Fruit fly (Drosophila melanogaster) whole organism, prepupa: Measurements from ENCODE around the gene CG14694.

Experiments
- Blimp-1 ChIP-seq: fragments of 200-800 bp; sonication (Bioruptor generic); optimal IDR thresholded peaks from 3 replicates; lab custom pipeline; 2017; ENCODE audit warnings: missing biosample characterization, missing genetic modification characterization, mild to moderate bottlenecking, moderate library complexity, missing genetic modification reagents
- CG11294 ChIP-seq: fragments of 200-800 bp; sonication (Bioruptor generic); IDR thresholded peaks from 2 replicates; pipeline ENCODE4 v1.3.6; 2022; ENCODE audit warnings: missing biosample characterization, missing genetic modification characterization
- CG11902 ChIP-seq: fragments of 200-800 bp; sonication (Bioruptor generic); optimal IDR thresholded peaks from 3 replicates; lab custom pipeline; 2016; ENCODE audit warnings: missing biosample characterization, missing genetic modification characterization
- CG16779 ChIP-seq: fragments of 200-800 bp; sonication (Bioruptor generic); optimal IDR thresholded peaks from 3 replicates; lab custom pipeline; 2017; ENCODE audit warnings: missing biosample characterization, mild to moderate bottlenecking, missing genetic modification characterization
- CG31627 ChIP-seq: fragments of 200-800 bp; sonication (Bioruptor generic); optimal IDR thresholded peaks from 3 replicates; lab custom pipeline; 2016; ENCODE audit warnings: missing biosample characterization, missing genetic modification characterization
- CG32006 ChIP-seq: fragments of 200-800 bp; sonication (Bioruptor generic); optimal IDR thresholded peaks from 3 replicates; lab custom pipeline; 2017; ENCODE audit warnings: missing biosample characterization, mild to moderate bottlenecking, missing genetic modification characterization
- CG4318 ChIP-seq: fragments of 200-800 bp; sonication (Bioruptor generic); optimal IDR thresholded peaks from 3 replicates; lab custom pipeline; 2017; ENCODE audit warnings: missing biosample characterization, mild to moderate bottlenecking, missing genetic modification characterization
- CG6854 ChIP-seq: fragments of 200-800 bp; sonication (Bioruptor generic); optimal IDR thresholded peaks from 2 replicates; lab custom pipeline; 2017; ENCODE audit warnings: missing biosample characterization, mild to moderate bottlenecking, missing genetic modification characterization
- CG8632 ChIP-seq: fragments of 200-800 bp; sonication (Bioruptor generic); optimal IDR thresholded peaks from 3 replicates; lab custom pipeline; 2016; ENCODE audit warnings: missing biosample characterization, missing genetic modification characterization
- Eip75B ChIP-seq: fragments of 200-800 bp; sonication (Bioruptor generic); optimal IDR thresholded peaks from 3 replicates; lab custom pipeline; 2016; ENCODE audit warnings: missing biosample characterization, missing genetic modification characterization
- Hr39 ChIP-seq: fragments of 200-800 bp; sonication (Bioruptor generic); optimal IDR thresholded peaks from 2 replicates; lab custom pipeline; 2016; ENCODE audit warnings: missing biosample characterization, missing genetic modification characterization
- Hr4 ChIP-seq: fragments of 200-800 bp; sonication (Bioruptor generic); optimal IDR thresholded peaks from 3 replicates; lab custom pipeline; 2016; ENCODE audit warnings: missing biosample characterization, missing genetic modification characterization
- Sox14 ChIP-seq: fragments of 200-800 bp; sonication (Bioruptor generic); optimal IDR thresholded peaks from 3 replicates; lab custom pipeline; 2016; ENCODE audit warnings: missing biosample characterization, missing genetic modification characterization
- Sox15 ChIP-seq: fragments of 200-800 bp; sonication (Bioruptor generic); optimal IDR thresholded peaks from 3 replicates; lab custom pipeline; 2016; ENCODE audit warnings: missing biosample characterization, missing genetic modification characterization
- acj6 ChIP-seq: fragments of 200-800 bp; sonication (Bioruptor generic); optimal IDR thresholded peaks from 3 replicates; lab custom pipeline; 2016; ENCODE audit warnings: missing biosample characterization, missing genetic modification characterization
- cyc ChIP-seq: fragments of 200-800 bp; sonication (Bioruptor generic); optimal IDR thresholded peaks from 3 replicates; lab custom pipeline; 2016; ENCODE audit warnings: missing biosample characterization, missing genetic modification characterization
- dac ChIP-seq: fragments of 200-800 bp; sonication (Bioruptor generic); optimal IDR thresholded peaks from 2 replicates; lab custom pipeline; 2017; ENCODE audit warnings: missing biosample characterization, mild to moderate bottlenecking, missing genetic modification characterization
- fd59A ChIP-seq: fragments of 200-800 bp; sonication (Bioruptor generic); optimal IDR thresholded peaks from 2 replicates; lab custom pipeline; 2017; ENCODE audit warnings: missing biosample characterization, mild to moderate bottlenecking, missing genetic modification characterization, missing genetic modification reagents

Gene CG14694

DNA sequence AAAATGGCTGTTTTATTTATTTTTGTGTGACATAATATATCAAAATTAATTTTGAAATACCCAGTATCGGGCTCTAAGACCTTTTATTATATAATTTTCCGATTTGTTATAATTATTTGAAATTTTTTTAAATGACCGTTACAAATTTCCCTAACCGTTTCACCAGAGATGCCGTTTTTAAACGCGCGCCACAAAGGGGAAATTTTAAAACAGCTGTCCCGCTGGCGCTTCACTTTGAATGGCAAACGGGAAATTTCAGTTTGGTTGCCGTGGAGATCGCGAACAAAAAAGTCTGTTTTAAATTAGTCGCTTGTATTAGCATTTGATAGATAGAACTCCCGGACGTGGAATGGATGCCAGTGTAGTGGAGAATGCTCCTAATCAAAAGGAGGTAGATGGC is 44.6 kb downstream of the CG14694 start, which contains the start of the genes CG14693 and TTLL15:
Gene CG14693, minus strand, starts transcription at position 16 of the 400 bp plus-strand sequence.
Gene TTLL15, plus strand, starts transcription at position 257 of the 400 bp plus-strand sequence.
- TF ChIP-seq Hr39 = no peak
- no peak for TF ChIP-seq CG16779 (tag; lab: Kevin White, UChicago)
- TF ChIP-seq CG4318 = no peak
- TF ChIP-seq Eip75B (GFP tag; lab: Kevin White, UChicago) = no peak
- no peak for TF ChIP-seq fd59A (GFP tag; lab: Kevin White, UChicago)
- TF ChIP-seq CG11294 = no peak
- TF ChIP-seq acj6 (GFP tag; lab: Kevin White, UChicago) = no peak
- no peak for TF ChIP-seq Hr4 (GFP tag; lab: Kevin White, UChicago)
- no peak for TF ChIP-seq Sox14 (GFP tag; lab: Kevin White, UChicago)
- no peak for TF ChIP-seq CG6854 (GFP tag; lab: Kevin White, UChicago)
- TF ChIP-seq Sox15 (GFP tag; lab: Kevin White, UChicago) = no peak
- TF ChIP-seq dac = no peak
- no peak for TF ChIP-seq CG11902 (GFP tag; lab: Kevin White, UChicago)
- no peak for TF ChIP-seq CG32006 (GFP tag; lab: Kevin White, UChicago)
- TF ChIP-seq Blimp-1 = no peak
- TF ChIP-seq cyc = no peak
- TF ChIP-seq CG31627 (GFP tag; lab: Kevin White, UChicago) = no peak
- TF ChIP-seq CG8632 (GFP tag; lab: Kevin White, UChicago) = no peak
